Fruit fly (Drosophila melanogaster): ENCODE measurements around the gene Rpt3.

dm6 chrX:11090161-11090560 is 34.7 kb upstream of the Rpt3 start, which contains the start of gene CG2076:
- TF ChIP-seq vnd (GFP tag; IDR thresholded peaks at IDR 0.05; ENCODE audit: partially characterized antibody): peak; percentile 92
- TF ChIP-seq CG1832 (GFP tag; optimal IDR thresholded peaks at IDR 0.05): no peak
- TF ChIP-seq CG12071 (GFP tag; optimal IDR thresholded peaks at IDR 0.05): no peak
- no peak for TF ChIP-seq D (optimal IDR thresholded peaks at IDR 0.05)
- no peak for TF ChIP-seq D (GFP tag; optimal IDR thresholded peaks at IDR 0.05)
- peak; percentile 28 for TF ChIP-seq MESR4 (GFP tag; optimal IDR thresholded peaks at IDR 0.05)
- TF ChIP-seq CTCF (GFP tag; optimal IDR thresholded peaks at IDR 0.05): no peak
- TF ChIP-seq CG9932 (GFP tag; IDR thresholded peaks at IDR 0.05): no peak
- TF ChIP-seq eve (GFP tag; optimal IDR thresholded peaks at IDR 0.05): no peak
- no peak for TF ChIP-seq CrebB (tag; optimal IDR thresholded peaks at IDR 0.05)
- TF ChIP-seq CG15269 (tag; optimal IDR thresholded peaks at IDR 0.05): no peak
- no peak for TF ChIP-seq jing (GFP tag; optimal IDR thresholded peaks at IDR 0.05)
- TF ChIP-seq ttk (GFP tag; IDR thresholded peaks at IDR 0.05): no peak
